Worm (Caenorhabditis elegans) whole organism, late embryonic: ENCODE measurements around the gene F55C9.15.

Experiments used
- C38D4.7 ChIP-seq: fragments of 200-800 bp; sonication (Bioruptor generic); optimal IDR thresholded peaks from 2 replicates; lab custom pipeline; 2018; ENCODE audit warnings: mild to moderate bottlenecking, missing genetic modification characterization, moderate library complexity, missing compliant biosample characterization
- K09A11.1 ChIP-seq: sonication (generic microtip); optimal IDR thresholded peaks from 2 replicates; lab custom pipeline; 2017; ENCODE audit warnings: antibody characterized with exemption, mild to moderate bottlenecking, missing genetic modification characterization, missing compliant biosample characterization; ENCODE audit not compliant: insufficient read depth
- ama-1 ChIP-seq: fragments of 150-350 bp; optimal IDR thresholded peaks from 2 replicates; lab custom pipeline; 2014
- ceh-22 ChIP-seq: sonication (generic microtip); optimal IDR thresholded peaks from 2 replicates; lab custom pipeline; 2017; ENCODE audit warnings: missing biosample characterization, missing genetic modification characterization
- fkh-10 ChIP-seq: fragments of 150-350 bp; optimal IDR thresholded peaks from 2 replicates; lab custom pipeline; 2014; ENCODE audit warnings: missing biosample characterization, missing genetic modification reagents, missing genetic modification characterization
- mec-3 ChIP-seq: sonication (generic microtip); optimal IDR thresholded peaks from 2 replicates; lab custom pipeline; 2016; ENCODE audit warnings: borderline replicate concordance, missing genetic modification characterization, missing compliant biosample characterization
- nhr-11 ChIP-seq: fragments of 150-350 bp; optimal IDR thresholded peaks from 2 replicates; lab custom pipeline; 2014; ENCODE audit warnings: missing biosample characterization, missing genetic modification characterization
- pax-1 ChIP-seq: fragments of 150-350 bp; optimal IDR thresholded peaks from 2 replicates; lab custom pipeline; 2014; ENCODE audit warnings: missing biosample characterization, missing genetic modification characterization
- pha-2 ChIP-seq: sonication (generic microtip); optimal IDR thresholded peaks from 2 replicates; lab custom pipeline; 2017; ENCODE audit warnings: mild to moderate bottlenecking, missing genetic modification characterization, missing compliant biosample characterization
- pqm-1 ChIP-seq: sonication (generic microtip); optimal IDR thresholded peaks from 2 replicates; lab custom pipeline; 2016; ENCODE audit warnings: missing genetic modification characterization, missing compliant biosample characterization
- rnt-1 ChIP-seq: sonication (generic microtip); optimal IDR thresholded peaks from 2 replicates; lab custom pipeline; 2016; ENCODE audit warnings: missing genetic modification characterization, missing compliant biosample characterization
- unc-42 ChIP-seq: sonication (generic microtip); optimal IDR thresholded peaks from 2 replicates; lab custom pipeline; 2016; ENCODE audit warnings: missing genotype, missing genetic modification characterization, missing compliant biosample characterization
- unc-55 ChIP-seq: sonication (generic microtip); optimal IDR thresholded peaks from 2 replicates; lab custom pipeline; 2017; ENCODE audit warnings: missing biosample characterization, missing genetic modification reagents, missing genetic modification characterization
- unc-86 ChIP-seq: sonication (generic microtip); optimal IDR thresholded peaks from 2 replicates; lab custom pipeline; 2016; ENCODE audit warnings: missing genetic modification characterization, missing compliant biosample characterization

ce11 chrV:19337333-19337732 lies 30.5 kb upstream of the F55C9.15 start:
- TF ChIP-seq unc-42 (tag; lab: Kevin White, UChicago) = no peak
- no peak for TF ChIP-seq unc-55 (GFP tag; lab: Kevin White, UChicago)
- no peak for TF ChIP-seq pqm-1 (tag; lab: Kevin White, UChicago)
- TF ChIP-seq rnt-1 (tag; lab: Kevin White, UChicago) = no peak
- TF ChIP-seq pha-2 (tag; lab: Kevin White, UChicago) = no peak
- TF ChIP-seq mec-3 (tag; lab: Kevin White, UChicago) = no peak
- TF ChIP-seq ama-1 = no peak
- no peak for TF ChIP-seq unc-86 (tag; lab: Kevin White, UChicago)
- TF ChIP-seq pax-1 (tag; lab: Kevin White, UChicago) = no peak
- no peak for TF ChIP-seq fkh-10
- TF ChIP-seq K09A11.1 (tag; lab: Kevin White, UChicago) = no peak
- TF ChIP-seq ceh-22 (tag; lab: Kevin White, UChicago) = no peak
- TF ChIP-seq C38D4.7 (GFP tag; lab: Kevin White, UChicago) = no peak
- TF ChIP-seq nhr-11 (tag; lab: Kevin White, UChicago) = no peak
